Fruit fly (Drosophila melanogaster): Measurements from ENCODE around the gene CG8891.

DNA sequence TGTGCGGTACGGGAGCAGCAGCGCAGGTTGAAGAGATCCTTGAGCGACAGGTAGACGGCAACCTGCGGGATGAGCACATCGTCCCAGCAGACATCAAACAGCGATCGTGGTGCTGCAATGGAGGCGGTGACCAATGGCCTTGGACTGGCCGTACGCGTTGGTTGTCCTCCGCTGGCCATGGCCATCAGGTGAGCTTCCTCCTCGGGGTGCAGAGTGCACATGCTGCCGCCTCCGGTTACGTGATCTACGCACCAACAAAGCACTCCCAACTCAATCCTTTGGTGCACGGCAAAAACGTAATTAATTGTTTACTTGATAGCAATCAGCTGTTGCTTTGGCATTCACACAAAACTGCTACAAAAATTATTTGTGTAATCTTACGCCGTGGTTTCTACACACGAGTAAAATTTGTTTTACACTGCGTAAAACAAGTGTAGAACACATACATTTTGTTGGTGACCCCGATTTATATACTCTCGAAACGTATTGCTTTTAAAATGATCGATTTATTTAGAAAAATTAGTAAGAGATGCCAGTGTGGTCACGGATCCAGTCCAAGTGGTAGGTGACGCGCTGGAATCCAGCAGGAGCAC, 29.6 kb downstream of the CG8891 start, which contains the start of gene jet:
- TF ChIP-seq fkh (GFP tag; optimal IDR thresholded peaks at IDR 0.05) = peak; percentile 63
- no peak for TF ChIP-seq CG11762 (GFP tag; optimal IDR thresholded peaks at IDR 0.05; ENCODE audit: insufficient read depth)
- TF ChIP-seq spab (GFP tag; optimal IDR thresholded peaks at IDR 0.05) = no peak
- no peak for TF ChIP-seq Hr4 (GFP tag; optimal IDR thresholded peaks at IDR 0.05)
- no peak for TF ChIP-seq Ets21C (GFP tag; optimal IDR thresholded peaks at IDR 0.05)
